Worm (Caenorhabditis elegans) whole organism, midembryonic: ENCODE measurements around the gene sod-1.

Source experiments
- cog-1 ChIP-seq: sonication (generic microtip); optimal IDR thresholded peaks from 2 replicates; lab custom pipeline; 2016; ENCODE audit warnings: missing genetic modification characterization, missing compliant biosample characterization
- klf-2 ChIP-seq: fragments of 200-800 bp; sonication (Bioruptor generic); conservative IDR thresholded peaks from 2 replicates; pipeline ENCODE4 v1.3.6; 2022; ENCODE audit warnings: missing genetic modification reagents, missing genetic modification characterization, missing compliant biosample characterization
- ztf-23 ChIP-seq: fragments of 200-800 bp; sonication (Bioruptor generic); IDR thresholded peaks from 2 replicates; pipeline ENCODE4 v1.3.6; 2022; ENCODE audit warnings: missing genetic modification reagents, missing genetic modification characterization, missing compliant biosample characterization
- ztf-29 ChIP-seq: fragments of 200-800 bp; sonication (Bioruptor generic); IDR thresholded peaks from 2 replicates; pipeline ENCODE4 v1.3.6; 2022; ENCODE audit warnings: missing genetic modification reagents, missing genetic modification characterization, missing compliant biosample characterization

- TF ChIP-seq ztf-29 (GFP tag; lab: Robert Waterston, UW) (no peak), klf-2 (GFP tag; lab: Robert Waterston, UW) (no peak), cog-1 (tag; lab: Kevin White, UChicago) (no peak), ztf-23 (no peak)
Measured at ce11 chrII:7022370-7023001, 48.8 kb upstream of the sod-1 start, which contains the start of the genes lst-6 and lst-5.
